Worm (Caenorhabditis elegans) whole organism, young adult: ENCODE results near the gene srsx-39.
"Not testable (repeated sequence)": the region's sequence is repeated elsewhere in the genome, so short reads cannot be mapped to it uniquely, and the experiment has no call there.

ENCODE experiments used
- B0019.2 ChIP-seq: fragments of 200-800 bp; sonication (Bioruptor generic); conservative IDR thresholded peaks from 2 replicates; pipeline ENCODE4 v1.3.6; 2022; ENCODE audit warnings: missing genetic modification reagents, missing genetic modification characterization, missing compliant biosample characterization
- B0035.1 ChIP-seq: sonication (generic microtip); optimal IDR thresholded peaks from 2 replicates; lab custom pipeline; 2016; ENCODE audit warnings: missing genetic modification characterization, mild to moderate bottlenecking, missing compliant biosample characterization, missing genotype, missing genetic modification reagents
- B0336.3 ChIP-seq: fragments of 200-800 bp; sonication (Bioruptor generic); IDR thresholded peaks from 2 replicates; pipeline ENCODE4 v1.3.6; 2022; ENCODE audit warnings: missing genetic modification characterization, missing compliant biosample characterization
- C17E4.6 ChIP-seq: fragments of 200-800 bp; sonication (Bioruptor generic); IDR thresholded peaks from 2 replicates; pipeline ENCODE4 v1.3.6; 2022; ENCODE audit warnings: missing genetic modification reagents, missing genetic modification characterization, missing compliant biosample characterization
- F52B5.7 ChIP-seq: sonication (generic microtip); optimal IDR thresholded peaks from 2 replicates; lab custom pipeline; 2016; ENCODE audit warnings: mild to moderate bottlenecking, missing genetic modification characterization, missing compliant biosample characterization
- F55B11.4 ChIP-seq: sonication (generic microtip); optimal IDR thresholded peaks from 2 replicates; lab custom pipeline; 2016; ENCODE audit warnings: missing compliant biosample characterization, missing genetic modification characterization, borderline replicate concordance; ENCODE audit not compliant: insufficient read depth
- K11D2.4 ChIP-seq: fragments of 200-800 bp; sonication (Bioruptor generic); IDR thresholded peaks from 2 replicates; pipeline ENCODE4 v1.3.6; 2022; ENCODE audit warnings: missing genetic modification reagents, missing genetic modification characterization, missing compliant biosample characterization
- T07F8.4 ChIP-seq: sonication (generic microtip); optimal IDR thresholded peaks from 2 replicates; lab custom pipeline; 2016; ENCODE audit warnings: mild to moderate bottlenecking, missing genetic modification characterization, moderate library complexity, missing compliant biosample characterization
- Y53G8AR.9 ChIP-seq: fragments of 200-800 bp; sonication (Bioruptor generic); conservative IDR thresholded peaks from 2 replicates; pipeline ENCODE4 v1.3.6; 2022; ENCODE audit warnings: missing genetic modification reagents, missing genetic modification characterization, missing compliant biosample characterization
- aptf-2 ChIP-seq: fragments of 200-800 bp; sonication (Bioruptor generic); conservative IDR thresholded peaks from 2 replicates; pipeline ENCODE4 v1.3.6; 2022; ENCODE audit warnings: missing genetic modification reagents, missing genetic modification characterization, missing compliant biosample characterization
- aptf-3 ChIP-seq: fragments of 200-800 bp; sonication (Bioruptor generic); IDR thresholded peaks from 2 replicates; pipeline ENCODE4 v1.3.6; 2022; ENCODE audit warnings: missing genetic modification characterization, missing compliant biosample characterization
- attf-6 ChIP-seq: fragments of 200-800 bp; sonication (Bioruptor generic); IDR thresholded peaks from 2 replicates; pipeline ENCODE4 v1.3.6; 2022; ENCODE audit warnings: missing genetic modification reagents, missing genetic modification characterization, missing compliant biosample characterization
- ceh-27 ChIP-seq: fragments of 200-800 bp; sonication (Bioruptor generic); optimal IDR thresholded peaks from 2 replicates; lab custom pipeline; 2018; ENCODE audit warnings: mild to moderate bottlenecking, missing genetic modification characterization, moderate library complexity, missing compliant biosample characterization
- ceh-79 ChIP-seq: sonication (generic microtip); optimal IDR thresholded peaks from 2 replicates; lab custom pipeline; 2017; ENCODE audit warnings: mild to moderate bottlenecking, missing genetic modification characterization, missing compliant biosample characterization
- chd-7 ChIP-seq: sonication (generic microtip); optimal IDR thresholded peaks from 2 replicates; lab custom pipeline; 2016; ENCODE audit warnings: mild to moderate bottlenecking, missing genetic modification characterization, moderate library complexity, missing compliant biosample characterization
- dpl-1 ChIP-seq: fragments of 150-350 bp; optimal IDR thresholded peaks from 2 replicates; lab custom pipeline; 2014; ENCODE audit warnings: missing biosample characterization, missing genetic modification reagents, missing genetic modification characterization
- him-1 ChIP-seq: sonication (generic microtip); optimal IDR thresholded peaks from 2 replicates; lab custom pipeline; 2016; ENCODE audit warnings: missing genotype, missing genetic modification reagents, missing genetic modification characterization, missing compliant biosample characterization
- hlh-12 ChIP-seq: sonication (generic microtip); optimal IDR thresholded peaks from 2 replicates; lab custom pipeline; 2016; ENCODE audit warnings: missing genetic modification characterization, missing compliant biosample characterization
- hlh-26 ChIP-seq: fragments of 200-800 bp; sonication (Bioruptor generic); conservative IDR thresholded peaks from 2 replicates; pipeline ENCODE4 v1.3.6; 2022; ENCODE audit warnings: missing genetic modification reagents, missing genetic modification characterization, missing compliant biosample characterization
- hsf-1 ChIP-seq: fragments of 200-800 bp; sonication (Bioruptor generic); IDR thresholded peaks from 2 replicates; pipeline ENCODE4 v1.3.6; 2022; ENCODE audit warnings: missing genetic modification reagents, missing genetic modification characterization, missing compliant biosample characterization
- lag-1 ChIP-seq: fragments of 200-800 bp; sonication (Bioruptor generic); IDR thresholded peaks from 2 replicates; pipeline ENCODE4 v1.3.6; 2022; ENCODE audit warnings: missing genetic modification reagents, missing genetic modification characterization, missing compliant biosample characterization
- let-526 ChIP-seq: fragments of 200-800 bp; sonication (Bioruptor generic); IDR thresholded peaks from 2 replicates; pipeline ENCODE4 v1.3.6; 2022; ENCODE audit warnings: missing genetic modification reagents, missing genetic modification characterization, missing compliant biosample characterization
- let-607 ChIP-seq, 2 experiments: fragments of 200-800 bp in 1 of 2; sonication (Bioruptor generic) in 1 of 2; sonication (generic microtip) in 1 of 2; optimal IDR thresholded peaks; 2 replicates each; lab custom pipeline; 2016 to 2018; ENCODE audit warnings: mild to moderate bottlenecking in 2 of 2, missing compliant biosample characterization in 2 of 2, missing genetic modification characterization in 2 of 2, moderate library complexity in 2 of 2, missing genotype in 1 of 2
- lin-35 ChIP-seq, 3 experiments: fragments of 150-350 bp in 2 of 3; sonication (generic microtip) in 1 of 3; optimal IDR thresholded peaks; 2 replicates each; lab custom pipeline; 2014 to 2018; ENCODE audit warnings: missing biosample characterization in 3 of 3, missing genetic modification characterization in 3 of 3, missing genetic modification reagents in 3 of 3
- lin-40 ChIP-seq: sonication (generic microtip); optimal IDR thresholded peaks from 2 replicates; lab custom pipeline; 2016; ENCODE audit warnings: missing genetic modification characterization, mild to moderate bottlenecking, missing compliant biosample characterization, missing genotype, missing genetic modification reagents
- lin-54 ChIP-seq: fragments of 200-800 bp; sonication (Bioruptor generic); optimal IDR thresholded peaks from 2 replicates; lab custom pipeline; 2018; ENCODE audit warnings: mild to moderate bottlenecking, missing genetic modification characterization, missing compliant biosample characterization
- madf-10 ChIP-seq: sonication (generic microtip); optimal IDR thresholded peaks from 2 replicates; lab custom pipeline; 2016; ENCODE audit warnings: mild to moderate bottlenecking, missing genetic modification characterization, missing compliant biosample characterization
- mel-28 ChIP-seq: sonication (generic microtip); optimal IDR thresholded peaks from 2 replicates; lab custom pipeline; 2016; ENCODE audit warnings: borderline replicate concordance, mild to moderate bottlenecking, missing genetic modification characterization, missing compliant biosample characterization
- nhr-179 ChIP-seq: sonication (generic microtip); optimal IDR thresholded peaks from 2 replicates; lab custom pipeline; 2016; ENCODE audit warnings: mild to moderate bottlenecking, missing genetic modification characterization, missing compliant biosample characterization
- sdz-38 ChIP-seq: sonication (generic microtip); optimal IDR thresholded peaks from 2 replicates; lab custom pipeline; 2016; ENCODE audit warnings: missing genotype, missing genetic modification characterization, missing compliant biosample characterization
- sea-2 ChIP-seq: fragments of 200-800 bp; sonication (Bioruptor generic); IDR thresholded peaks from 2 replicates; pipeline ENCODE4 v1.3.6; 2022; ENCODE audit warnings: missing genetic modification characterization, missing compliant biosample characterization
- tbp1 ChIP-seq: fragments of 200-800 bp; sonication (Bioruptor generic); optimal IDR thresholded peaks from 2 replicates; lab custom pipeline; 2018; ENCODE audit warnings: mild to moderate bottlenecking, missing genetic modification characterization, missing compliant biosample characterization
- xnd-1 ChIP-seq: sonication (generic microtip); optimal IDR thresholded peaks from 2 replicates; lab custom pipeline; 2016; ENCODE audit warnings: missing genotype, missing genetic modification reagents, missing genetic modification characterization, missing compliant biosample characterization
- zim-3 ChIP-seq: sonication (generic microtip); optimal IDR thresholded peaks from 2 replicates; lab custom pipeline; 2017; ENCODE audit warnings: mild to moderate bottlenecking, missing genetic modification characterization, moderate library complexity, missing compliant biosample characterization
- ztf-18 ChIP-seq: sonication (generic microtip); optimal IDR thresholded peaks from 2 replicates; lab custom pipeline; 2016; ENCODE audit warnings: missing genotype, mild to moderate bottlenecking, missing genetic modification characterization, missing compliant biosample characterization
- ztf-6 ChIP-seq: fragments of 200-800 bp; sonication (Bioruptor generic); IDR thresholded peaks from 2 replicates; pipeline ENCODE4 v1.3.6; 2022; ENCODE audit warnings: missing genetic modification reagents, missing genetic modification characterization, missing compliant biosample characterization

Gene srsx-39

ce11 chrV:15225650-15226049 is 30.9 kb downstream of the srsx-39 start, which contains the start of gene srw-14:
srw-14 (plus strand) TSS chrV:15225950.
- TF ChIP-seq lin-40 (tag; lab: Kevin White, UChicago) (no peak), ztf-6 (no peak), aptf-2 (GFP tag; lab: Robert Waterston, UW) (no peak)

DNA sequence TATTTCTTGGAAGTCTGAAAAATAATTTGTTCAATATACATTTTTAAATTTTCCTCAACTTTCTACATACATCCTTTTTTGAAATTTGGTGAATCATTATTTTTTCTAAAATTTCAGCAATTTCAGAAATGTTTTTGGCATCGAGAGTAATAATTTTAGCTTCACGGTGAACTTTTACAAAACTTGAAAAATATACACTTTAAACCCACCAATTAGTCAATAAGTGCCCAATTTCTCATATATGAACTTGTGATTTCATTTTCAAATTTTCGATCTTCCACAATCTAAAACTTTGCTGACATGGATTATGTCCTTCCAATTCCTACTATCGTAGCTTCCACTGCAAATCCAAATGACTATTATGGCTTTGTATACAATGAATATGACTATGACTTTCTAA is 32.9 kb downstream of the srsx-39 start, which contains the start of gene srw-24:
TSS of gene srw-24 (plus strand) at position 301 of the 400 bp plus-strand sequence.
- TF ChIP-seq B0019.2 (GFP tag; lab: Robert Waterston, UW) (no peak), ceh-27 (GFP tag; lab: Kevin White, UChicago) (no peak), him-1 (no peak), sea-2 (no peak), lin-54 (GFP tag; lab: Kevin White, UChicago) (no peak), ztf-18 (tag; lab: Kevin White, UChicago) (no peak), K11D2.4 (GFP tag; lab: Robert Waterston, UW) (no peak), B0336.3 (GFP tag; lab: Robert Waterston, UW) (no peak), F55B11.4 (tag; lab: Kevin White, UChicago) (no peak), zim-3 (no peak), chd-7 (tag; lab: Kevin White, UChicago) (no peak), hlh-26 (GFP tag; lab: Robert Waterston, UW) (no peak), ztf-6 (no peak), aptf-3 (GFP tag; lab: Robert Waterston, UW) (no peak), mel-28 (tag; lab: Kevin White, UChicago) (no peak), let-526 (no peak)
- TF ChIP-seq, all 124 proteins: peak for 0

- TF ChIP-seq lag-1 (no peak), T07F8.4 (tag; lab: Kevin White, UChicago) (no peak), F52B5.7 (tag; lab: Kevin White, UChicago) (no peak), hsf-1 (GFP tag; lab: Robert Waterston, UW) (no peak), let-607 (tag; optimal IDR thresholded peaks at IDR 0.05; lab: Kevin White, UChicago) (no peak), ceh-79 (tag; lab: Kevin White, UChicago) (no peak)
Measured at ce11 chrV:15221330-15221729, 35.2 kb downstream of the srsx-39 start, which contains the start of gene irld-25. irld-25 (plus strand) TSS chrV:15221630.

DNA sequence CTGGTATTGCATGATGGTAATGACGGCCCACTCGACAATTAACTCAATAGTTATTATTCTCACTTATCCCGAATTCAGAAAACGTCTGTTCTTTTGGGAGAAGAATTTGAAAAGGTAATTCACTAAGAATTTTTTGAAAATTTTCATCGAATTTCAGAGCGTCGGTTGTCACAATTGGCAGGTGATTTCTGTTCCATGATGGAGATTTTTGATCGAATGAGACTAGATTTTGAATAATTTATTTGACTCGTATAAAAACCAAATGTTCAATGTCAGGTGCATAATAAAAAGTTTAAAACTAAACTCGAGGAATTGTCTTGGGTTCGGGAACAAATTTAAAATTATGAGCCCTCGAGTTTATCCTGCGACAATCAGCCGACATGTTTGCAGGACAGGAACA is 39.9 kb downstream of the srsx-39 start, which contains the start of gene sri-25:
TSS of gene sri-25 (plus strand) at position 301 of the 400 bp plus-strand sequence.
- TF ChIP-seq hlh-12, result no peak
- no peak for TF ChIP-seq dpl-1 (GFP tag; lab: Kevin White, UChicago)
- TF ChIP-seq C17E4.6, result no peak
- TF ChIP-seq sdz-38, result no peak
- TF ChIP-seq B0035.1 (tag; lab: Kevin White, UChicago), result no peak
- TF ChIP-seq mel-28 (tag; lab: Kevin White, UChicago), result no peak
- TF ChIP-seq lin-35 (GFP tag; optimal IDR thresholded peaks at IDR 0.05; lab: Kevin White, UChicago), result no peak
- TF ChIP-seq madf-10, result no peak
- no peak for TF ChIP-seq Y53G8AR.9 (GFP tag; lab: Robert Waterston, UW)
- no peak for TF ChIP-seq tbp1 (GFP tag; lab: Kevin White, UChicago)

- TF ChIP-seq attf-6 (GFP tag; lab: Robert Waterston, UW); nhr-179; xnd-1: not testable (repeated sequence)
- TF ChIP-seq, all 124 proteins: peak for 0; not testable (repeated sequence) for 124
Measured at ce11 chrV:15215175-15215574, 41.4 kb downstream of the srsx-39 start, which contains the start of gene sri-26. sri-26 (plus strand) TSS chrV:15215475.
